Worm (Caenorhabditis elegans) whole organism, L1 larva: ENCODE results near the gene T10C6.15.

Source experiments
- C34B4.2 ChIP-seq: sonication (generic microtip); optimal IDR thresholded peaks from 2 replicates; lab custom pipeline; 2017; ENCODE audit warnings: mild to moderate bottlenecking, missing genetic modification characterization, missing compliant biosample characterization
- ama-1 ChIP-seq: fragments of 150-350 bp; optimal IDR thresholded peaks from 2 replicates; lab custom pipeline; 2014
- elt-2 ChIP-seq: sonication (generic microtip); optimal IDR thresholded peaks from 2 replicates; lab custom pipeline; 2016; ENCODE audit warnings: missing genetic modification characterization, mild to moderate bottlenecking, inconsistent platforms, missing compliant biosample characterization, missing genetic modification reagents
- lin-13 ChIP-seq: fragments of 150-350 bp; optimal IDR thresholded peaks from 2 replicates; lab custom pipeline; 2014; ENCODE audit warnings: missing biosample characterization, missing genetic modification reagents, missing genetic modification characterization
- mep-1 ChIP-seq: fragments of 150-350 bp; optimal IDR thresholded peaks from 2 replicates; lab custom pipeline; 2014; ENCODE audit warnings: missing biosample characterization, missing genetic modification characterization
- nhr-11 ChIP-seq: fragments of 150-350 bp; optimal IDR thresholded peaks from 2 replicates; lab custom pipeline; 2014; ENCODE audit warnings: missing biosample characterization, missing genetic modification characterization
- rnt-1 ChIP-seq: sonication (generic microtip); optimal IDR thresholded peaks from 2 replicates; lab custom pipeline; 2016; ENCODE audit warnings: mild to moderate bottlenecking, missing genetic modification characterization, moderate library complexity, missing compliant biosample characterization
- zag-1 ChIP-seq: fragments of 150-350 bp; optimal IDR thresholded peaks from 2 replicates; lab custom pipeline; 2014; ENCODE audit warnings: missing biosample characterization, missing genetic modification characterization

DNA sequence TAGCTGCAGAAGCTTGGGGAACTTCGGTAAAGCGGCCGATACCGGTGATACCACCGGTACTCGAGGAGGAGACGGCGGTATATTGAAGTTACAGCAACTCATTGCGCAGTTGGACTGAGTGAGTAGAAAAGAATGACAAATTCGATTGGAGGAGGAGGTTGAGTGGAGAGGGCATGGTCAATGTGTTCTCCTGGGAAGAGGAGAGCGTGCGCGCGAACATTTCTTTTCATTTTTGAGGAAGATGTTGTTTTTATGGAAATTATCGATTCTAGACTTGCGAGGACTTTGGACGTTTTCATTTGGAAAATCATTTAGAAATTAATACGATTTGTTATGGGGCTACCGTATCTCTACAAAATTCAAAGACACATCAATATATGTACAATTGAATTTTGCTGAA lies 16.5 kb downstream of the T10C6.15 start:
- no peak for TF ChIP-seq nhr-11
- TF ChIP-seq rnt-1 (tag; lab: Kevin White, UChicago), result no peak
- no peak for TF ChIP-seq elt-2
- TF ChIP-seq lin-13 (GFP tag; lab: Kevin White, UChicago), result no peak
- no peak for TF ChIP-seq zag-1 (tag; lab: Kevin White, UChicago)
- no peak for TF ChIP-seq ama-1 (lab: Kevin White, UChicago)
- no peak for TF ChIP-seq C34B4.2
- TF ChIP-seq mep-1 (tag; lab: Kevin White, UChicago), result no peak
